Fruit fly (Drosophila melanogaster) whole organism, embryonic: Measurements from ENCODE around the gene CG6901.

Experiments used
- Awh ChIP-seq: fragments of 200-800 bp; sonication (Bioruptor generic); IDR thresholded peaks from 2 replicates; pipeline ENCODE4, ENCODE4 v1.3.6; 2022; ENCODE audit warnings: missing biosample characterization, missing genetic modification characterization
- Bdp1 ChIP-seq: fragments of 200-800 bp; sonication (Bioruptor generic); optimal IDR thresholded peaks from 3 replicates; lab custom pipeline; 2016; ENCODE audit warnings: missing biosample characterization, missing genetic modification characterization
- Bteb2 ChIP-seq: fragments of 200-800 bp; sonication (Bioruptor generic); optimal IDR thresholded peaks from 2 replicates; lab custom pipeline; 2016; ENCODE audit warnings: missing biosample characterization, missing genetic modification characterization
- CG10979 ChIP-seq: fragments of 200-800 bp; sonication (Bioruptor generic); optimal IDR thresholded peaks from 2 replicates; lab custom pipeline; 2018; ENCODE audit warnings: missing biosample characterization, mild to moderate bottlenecking, missing genetic modification characterization, moderate library complexity
- CG12744 ChIP-seq: fragments of 200-800 bp; sonication (Bioruptor generic); optimal IDR thresholded peaks from 2 replicates; lab custom pipeline; 2016; ENCODE audit warnings: missing biosample characterization, missing genetic modification characterization
- CG12769 ChIP-seq: fragments of 200-800 bp; sonication (Bioruptor generic); optimal IDR thresholded peaks from 2 replicates; lab custom pipeline; 2019; ENCODE audit warnings: missing biosample characterization, mild to moderate bottlenecking, missing genetic modification characterization, moderate library complexity
- CG13424 ChIP-seq: fragments of 200-800 bp; sonication (Bioruptor generic); optimal IDR thresholded peaks from 2 replicates; lab custom pipeline; 2019; ENCODE audit warnings: missing biosample characterization, mild to moderate bottlenecking, missing genetic modification characterization, moderate library complexity
- CG15514 ChIP-seq: fragments of 200-800 bp; sonication (Bioruptor generic); optimal IDR thresholded peaks from 3 replicates; lab custom pipeline; 2017; ENCODE audit warnings: missing biosample characterization, missing genetic modification characterization, mild to moderate bottlenecking, moderate library complexity, missing genetic modification reagents
- CG18011 ChIP-seq: fragments of 200-800 bp; sonication (Bioruptor generic); optimal IDR thresholded peaks from 2 replicates; lab custom pipeline; 2017; ENCODE audit warnings: missing biosample characterization, missing genetic modification characterization, mild to moderate bottlenecking, moderate library complexity, missing genotype
- CG18476 ChIP-seq: fragments of 200-800 bp; sonication (Bioruptor generic); optimal IDR thresholded peaks from 2 replicates; lab custom pipeline; 2016; ENCODE audit warnings: missing biosample characterization, mild to moderate bottlenecking, missing genetic modification characterization
- CG31365 ChIP-seq: fragments of 200-800 bp; sonication (Bioruptor generic); optimal IDR thresholded peaks from 2 replicates; lab custom pipeline; 2018; ENCODE audit warnings: missing biosample characterization, mild to moderate bottlenecking, missing genetic modification characterization
- CG3281 ChIP-seq: fragments of 200-800 bp; sonication (Bioruptor generic); optimal IDR thresholded peaks from 3 replicates; lab custom pipeline; 2017; ENCODE audit warnings: missing biosample characterization, mild to moderate bottlenecking, missing genetic modification characterization
- CG34422 ChIP-seq: fragments of 200-800 bp; sonication (Bioruptor generic); IDR thresholded peaks from 3 replicates; pipeline ENCODE4 v1.3.6; 2022; ENCODE audit warnings: missing biosample characterization, missing genetic modification characterization
- CG3995 ChIP-seq: fragments of 200-800 bp; sonication (Bioruptor generic); optimal IDR thresholded peaks from 3 replicates; lab custom pipeline; 2016; ENCODE audit warnings: missing biosample characterization, missing genetic modification characterization
- CG6254 ChIP-seq: fragments of 200-800 bp; sonication (Bioruptor generic); optimal IDR thresholded peaks from 3 replicates; lab custom pipeline; 2017; ENCODE audit warnings: mild to moderate bottlenecking, missing biosample characterization, missing genetic modification reagents, missing genetic modification characterization
- CG7786 ChIP-seq: fragments of 200-800 bp; sonication (Bioruptor generic); optimal IDR thresholded peaks from 2 replicates; lab custom pipeline; 2016; ENCODE audit warnings: missing biosample characterization, missing genetic modification characterization
- CG8359 ChIP-seq: fragments of 200-800 bp; sonication (Bioruptor generic); optimal IDR thresholded peaks from 2 replicates; lab custom pipeline; 2017; ENCODE audit warnings: missing biosample characterization, mild to moderate bottlenecking, missing genetic modification characterization, borderline replicate concordance
- CTCF ChIP-seq: fragments of 200-800 bp; sonication (Bioruptor generic); optimal IDR thresholded peaks from 2 replicates; lab custom pipeline; 2017; ENCODE audit warnings: missing biosample characterization, mild to moderate bottlenecking, missing genetic modification characterization, moderate library complexity
- Dfd ChIP-seq, 2 experiments: fragments of >200 bp; optimal IDR thresholded peaks; 2 replicates each; lab custom pipeline; 2017; ENCODE audit warnings: missing biosample characterization in 2 of 2, missing genetic modification characterization in 2 of 2
- Doc3 ChIP-seq: fragments of 200-800 bp; sonication (Bioruptor generic); IDR thresholded peaks from 3 replicates; pipeline ENCODE4 v1.3.6; 2022; ENCODE audit warnings: missing biosample characterization, missing genetic modification characterization; ENCODE audit not compliant: partially characterized antibody
- E2f2 ChIP-seq: fragments of 200-800 bp; sonication (Bioruptor generic); IDR thresholded peaks from 2 replicates; pipeline ENCODE4 v1.3.6; 2022; ENCODE audit warnings: missing biosample characterization, missing genetic modification characterization
- Elba2 ChIP-seq: fragments of 200-800 bp; sonication (Bioruptor generic); optimal IDR thresholded peaks from 3 replicates; lab custom pipeline; 2016; ENCODE audit warnings: missing biosample characterization, missing genetic modification characterization
- Hey ChIP-seq: fragments of 200-800 bp; sonication (Bioruptor generic); optimal IDR thresholded peaks from 3 replicates; lab custom pipeline; 2018; ENCODE audit warnings: missing biosample characterization, mild to moderate bottlenecking, missing genetic modification characterization
- Hr3 ChIP-seq: fragments of 200-800 bp; sonication (Bioruptor generic); optimal IDR thresholded peaks from 3 replicates; lab custom pipeline; 2016; ENCODE audit warnings: missing biosample characterization, missing genetic modification characterization
- Hr78 ChIP-seq, 2 experiments: fragments of 200-800 bp in 1 of 2; fragments of >200 bp in 1 of 2; sonication (Bioruptor generic) in 1 of 2; optimal IDR thresholded peaks; 2 replicates each; lab custom pipeline; 2017 to 2019; ENCODE audit warnings: missing biosample characterization in 2 of 2, missing genetic modification characterization in 2 of 2, mild to moderate bottlenecking in 1 of 2, moderate library complexity in 1 of 2
- Mes4 ChIP-seq: fragments of 200-800 bp; sonication (Bioruptor generic); optimal IDR thresholded peaks from 2 replicates; lab custom pipeline; 2016; ENCODE audit warnings: missing biosample characterization, missing genetic modification characterization
- Myb ChIP-seq: fragments of 200-800 bp; sonication (Bioruptor generic); optimal IDR thresholded peaks from 2 replicates; lab custom pipeline; 2016; ENCODE audit warnings: missing biosample characterization, missing genetic modification characterization
- ase ChIP-seq: fragments of 200-800 bp; sonication (Bioruptor generic); IDR thresholded peaks from 3 replicates; pipeline ENCODE4 v1.3.6; 2022; ENCODE audit warnings: missing biosample characterization, missing genetic modification characterization
- bbx ChIP-seq: fragments of 200-800 bp; sonication (Bioruptor generic); IDR thresholded peaks from 2 replicates; pipeline ENCODE4 v1.3.6; 2022; ENCODE audit warnings: missing biosample characterization, missing genetic modification characterization; ENCODE audit not compliant: partially characterized antibody
- caup ChIP-seq: fragments of 200-800 bp; sonication (Bioruptor generic); optimal IDR thresholded peaks from 3 replicates; lab custom pipeline; 2017; ENCODE audit warnings: missing biosample characterization, mild to moderate bottlenecking, missing genetic modification characterization, moderate library complexity; ENCODE audit not compliant: severe bottlenecking
- ci ChIP-seq: fragments of 200-800 bp; sonication (Bioruptor generic); IDR thresholded peaks from 3 replicates; pipeline ENCODE4 v1.3.6; 2022; ENCODE audit warnings: missing biosample characterization, missing genetic modification characterization
- ewg ChIP-seq: fragments of 200-800 bp; sonication (Bioruptor generic); optimal IDR thresholded peaks from 3 replicates; lab custom pipeline; 2017; ENCODE audit warnings: mild to moderate bottlenecking, missing biosample characterization, missing genetic modification reagents, missing genetic modification characterization
- ftz-f1 ChIP-seq: fragments of 200-800 bp; sonication (Bioruptor generic); optimal IDR thresholded peaks from 2 replicates; lab custom pipeline; 2016; ENCODE audit warnings: missing biosample characterization, missing genetic modification characterization
- hbn ChIP-seq: fragments of 200-800 bp; sonication (Bioruptor generic); IDR thresholded peaks from 2 replicates; pipeline ENCODE4 v1.3.6; 2022; ENCODE audit warnings: missing biosample characterization, missing genetic modification characterization; ENCODE audit not compliant: partially characterized antibody
- lab ChIP-seq: fragments of 200-800 bp; sonication (Bioruptor generic); optimal IDR thresholded peaks from 3 replicates; lab custom pipeline; 2017; ENCODE audit warnings: missing biosample characterization, missing genetic modification characterization, mild to moderate bottlenecking, moderate library complexity, missing genetic modification reagents
- mld ChIP-seq: fragments of 200-800 bp; sonication (Bioruptor generic); IDR thresholded peaks from 3 replicates; pipeline ENCODE4 v1.3.6; 2022; ENCODE audit warnings: missing biosample characterization, missing genetic modification characterization; ENCODE audit not compliant: partially characterized antibody
- nau ChIP-seq: fragments of 200-800 bp; sonication (Bioruptor generic); optimal IDR thresholded peaks from 3 replicates; lab custom pipeline; 2017; ENCODE audit warnings: missing biosample characterization, mild to moderate bottlenecking, missing genetic modification characterization, missing genetic modification reagents
- pnt ChIP-seq: fragments of 200-800 bp; sonication (Bioruptor generic); optimal IDR thresholded peaks from 3 replicates; lab custom pipeline; 2016; ENCODE audit warnings: missing biosample characterization, missing genetic modification characterization
- run ChIP-seq: fragments of 200-800 bp; sonication (Bioruptor generic); optimal IDR thresholded peaks from 3 replicates; lab custom pipeline; 2018; ENCODE audit warnings: missing biosample characterization, mild to moderate bottlenecking, missing genetic modification characterization
- scrt ChIP-seq: fragments of 200-800 bp; sonication (Bioruptor generic); optimal IDR thresholded peaks from 2 replicates; lab custom pipeline; 2018; ENCODE audit warnings: missing biosample characterization, mild to moderate bottlenecking, missing genetic modification characterization, moderate library complexity
- sd ChIP-seq: fragments of 200-800 bp; sonication (Bioruptor generic); optimal IDR thresholded peaks from 3 replicates; lab custom pipeline; 2018; ENCODE audit warnings: missing biosample characterization, mild to moderate bottlenecking, missing genetic modification characterization, moderate library complexity
- sens ChIP-seq: fragments of 200-800 bp; sonication (Bioruptor generic); peaks from one replicate; lab custom pipeline; 2016; ENCODE audit warnings: missing biosample characterization, missing genetic modification characterization
- stc ChIP-seq: fragments of 200-800 bp; sonication (Bioruptor generic); IDR thresholded peaks from 2 replicates; pipeline ENCODE4 v1.3.6; 2022; ENCODE audit warnings: missing biosample characterization, missing genetic modification characterization
- tll ChIP-seq, 2 experiments: fragments of 200-800 bp in 1 of 2; fragments of >200 bp in 1 of 2; sonication (Bioruptor generic) in 1 of 2; optimal IDR thresholded peaks; 2 replicates each; lab custom pipeline; 2017 to 2019; ENCODE audit warnings: missing biosample characterization in 2 of 2, missing genetic modification characterization in 2 of 2, mild to moderate bottlenecking in 1 of 2, moderate library complexity in 1 of 2
- twi ChIP-seq: fragments of 200-800 bp; optimal IDR thresholded peaks from 2 replicates; lab custom pipeline; 2019; ENCODE audit warnings: missing biosample characterization, mild to moderate bottlenecking, missing genetic modification characterization, moderate library complexity
- yki ChIP-seq: fragments of >200 bp; optimal IDR thresholded peaks from 3 replicates; lab custom pipeline; 2018
- zfh1 ChIP-seq: fragments of 200-800 bp; sonication (Bioruptor generic); IDR thresholded peaks from 3 replicates; pipeline ENCODE4 v1.3.6; 2022; ENCODE audit warnings: missing biosample characterization, missing genetic modification characterization

Gene CG6901

DNA sequence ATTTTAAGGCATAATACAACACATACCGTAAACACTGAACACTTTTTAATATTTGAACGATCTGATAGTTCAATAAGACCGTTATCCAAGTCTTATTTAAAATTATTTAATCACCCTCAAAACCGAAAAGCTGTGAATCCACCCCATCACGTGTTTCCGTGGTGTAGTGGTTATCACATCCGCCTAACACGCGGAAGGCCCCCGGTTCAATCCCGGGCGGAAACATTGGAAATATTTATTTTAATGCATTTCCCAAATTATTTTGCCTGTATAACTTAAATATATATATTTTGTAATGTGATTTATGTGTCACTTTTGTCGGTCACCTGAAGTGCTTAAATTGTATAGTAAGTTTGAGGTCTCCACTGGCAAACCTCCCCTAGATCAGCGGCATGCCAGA, 1.7 kb upstream of the CG6901 start, which contains the start of gene CG44044:
Gene CG44044, plus strand, starts transcription at position 301 of the 400 bp plus-strand sequence.
- TF ChIP-seq CG31365: no peak
- peak; percentile 9 for TF ChIP-seq sens (GFP tag; lab: Kevin White, UChicago)
- TF ChIP-seq CG34422 (GFP tag; lab: Robert Waterston, UW): no peak
- no peak for TF ChIP-seq bbx (GFP tag; lab: Robert Waterston, UW)
- peak; percentile 37 for TF ChIP-seq CG18476 (GFP tag; lab: Kevin White, UChicago)
- no peak for TF ChIP-seq CG12744 (GFP tag; lab: Kevin White, UChicago)
- peak; percentile 56 for TF ChIP-seq Bdp1 (GFP tag; lab: Kevin White, UChicago)

dm6 chr3R:16325192-16325591, 2.0 kb downstream of the CG6901 start, which contains the start of gene CG17929:
Gene CG17929 (plus strand): TSS chr3R:16325492.
- TF ChIP-seq CG15514 (GFP tag; lab: Kevin White, UChicago): no peak
- no peak for TF ChIP-seq CG18011 (GFP tag; lab: Kevin White, UChicago)
- TF ChIP-seq Myb (GFP tag; lab: Kevin White, UChicago): no peak
- TF ChIP-seq mld: no peak
- no peak for TF ChIP-seq CG10979 (tag; lab: Kevin White, UChicago)
- TF ChIP-seq CG8359 (GFP tag; lab: Kevin White, UChicago): no peak
- TF ChIP-seq ewg: no peak
- no peak for TF ChIP-seq Hr78 (GFP tag; optimal IDR thresholded peaks at IDR 0.05; lab: Kevin White, UChicago)
- TF ChIP-seq stc (GFP tag; lab: Robert Waterston, UW): no peak
- no peak for TF ChIP-seq yki
- TF ChIP-seq scrt (GFP tag; lab: Kevin White, UChicago): no peak
- no peak for TF ChIP-seq Bteb2 (GFP tag; lab: Kevin White, UChicago)
- no peak for TF ChIP-seq Doc3 (GFP tag; lab: Robert Waterston, UW)

DNA sequence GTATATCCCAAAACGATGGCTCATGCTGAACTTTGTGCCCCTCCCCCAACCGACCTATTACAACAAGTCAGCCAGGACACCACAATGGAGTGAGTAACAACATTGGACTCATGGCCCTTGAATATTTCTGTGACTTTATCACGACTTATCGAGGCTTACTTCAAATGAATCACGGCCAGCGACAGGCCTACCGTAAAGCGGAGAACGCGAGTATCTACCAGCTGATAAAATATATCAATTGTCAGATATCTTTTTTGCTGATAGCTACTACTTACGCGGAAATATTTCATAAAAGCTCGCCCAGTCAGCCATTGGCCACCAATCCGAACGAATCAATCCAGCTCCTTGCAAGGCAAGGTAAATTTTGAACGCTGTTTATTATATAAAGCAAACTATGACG, 4.3 kb downstream of the CG6901 start, which contains the start of gene CG17930:
Gene CG17930, plus strand, starts transcription at position 301 of the 400 bp plus-strand sequence.
- TF ChIP-seq CG13424 (tag; lab: Kevin White, UChicago) (no peak), pnt (GFP tag; lab: Kevin White, UChicago) (no peak), Elba2 (GFP tag; lab: Kevin White, UChicago) (no peak), lab (GFP tag; lab: Kevin White, UChicago) (peak; percentile 69), Mes4 (GFP tag; lab: Kevin White, UChicago) (no peak), ftz-f1 (GFP tag; lab: Kevin White, UChicago) (no peak), CG6254 (GFP tag; lab: Kevin White, UChicago) (no peak), Hr3 (GFP tag; lab: Kevin White, UChicago) (no peak), Dfd (GFP tag; optimal IDR thresholded peaks at IDR 0.05; lab: Kevin White, UChicago) (no peak), E2f2 (no peak), Awh (GFP tag; lab: Robert Waterston, UW) (no peak), zfh1 (no peak), Hr78 (GFP tag; optimal IDR thresholded peaks at IDR 0.05; lab: Kevin White, UChicago) (no peak), CG3995 (peak; percentile 8), tll (GFP tag; optimal IDR thresholded peaks at IDR 0.05; lab: Kevin White, UChicago) (no peak), ase (no peak)

DNA sequence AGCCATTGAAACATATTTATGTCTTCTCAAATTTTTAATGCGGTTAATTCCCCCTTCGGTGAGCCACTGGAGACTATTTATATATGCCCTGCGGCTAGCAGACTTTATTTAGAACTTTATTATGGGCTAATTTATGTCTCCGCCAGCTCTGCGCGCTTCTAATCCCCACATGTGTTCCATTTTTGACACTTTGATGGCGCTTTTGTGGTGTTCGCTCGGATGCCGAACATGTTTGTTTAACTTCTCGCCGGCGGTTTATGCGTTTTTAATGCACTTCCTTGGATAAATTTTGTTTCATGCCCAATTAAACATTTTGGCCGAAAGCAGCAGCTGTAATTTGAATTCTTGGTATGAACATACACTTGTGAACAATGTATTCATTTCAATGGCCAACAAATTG, 6.6 kb downstream of the CG6901 start:
- peak; percentile 64 for TF ChIP-seq CTCF
- peak; percentile 13 for TF ChIP-seq CG10979 (tag; lab: Kevin White, UChicago)
- TF ChIP-seq run (tag; lab: Kevin White, UChicago): peak; percentile 50
- no peak for TF ChIP-seq hbn (GFP tag; lab: Robert Waterston, UW)
- TF ChIP-seq Hey (tag; lab: Kevin White, UChicago): no peak
- no peak for TF ChIP-seq caup (GFP tag; lab: Kevin White, UChicago)
- TF ChIP-seq CG3281 (GFP tag; lab: Kevin White, UChicago): no peak
- no peak for TF ChIP-seq CG7786 (GFP tag; lab: Kevin White, UChicago)
- no peak for TF ChIP-seq nau (GFP tag; lab: Kevin White, UChicago)
- TF ChIP-seq ci (GFP tag; lab: Robert Waterston, UW): 0 out of 3 replicates have a peak, but pooled peaks have one; percentile 16
- peak; percentile 71 for TF ChIP-seq twi
- TF ChIP-seq sd: peak; percentile 50
- TF ChIP-seq CG12769 (tag; lab: Kevin White, UChicago): no peak
